Fruit fly (Drosophila melanogaster): ENCODE data around the gene CG4069.

CG4069 gene

dm6 chr3L:12572366-12572765, 35.3 kb upstream of the CG4069 start, which contains the start of gene sowah (continued):
- no peak for TF ChIP-seq CG18476 (GFP tag; optimal IDR thresholded peaks at IDR 0.05)
- TF ChIP-seq CG9437 (GFP tag; optimal IDR thresholded peaks at IDR 0.05): no peak
- peak; percentile 100 for TF ChIP-seq kay (GFP tag; optimal IDR thresholded peaks at IDR 0.05)
- no peak for TF ChIP-seq al (GFP tag; IDR thresholded peaks at IDR 0.05)
- no peak for TF ChIP-seq ATbp (GFP tag; optimal IDR thresholded peaks at IDR 0.05)
- TF ChIP-seq CG2712 (tag; optimal IDR thresholded peaks at IDR 0.05): peak; percentile 62
- TF ChIP-seq vvl (GFP tag; IDR thresholded peaks at IDR 0.05): peak; percentile 65; the same call in 1 of the 2 replicates
- TF ChIP-seq gsb (GFP tag; IDR thresholded peaks at IDR 0.05): no peak
- TF ChIP-seq Asciz (GFP tag; optimal IDR thresholded peaks at IDR 0.05): no peak
- TF ChIP-seq NK7.1 (GFP tag; optimal IDR thresholded peaks at IDR 0.05): peak; percentile 19
- TF ChIP-seq CG18764 (GFP tag; optimal IDR thresholded peaks at IDR 0.05): peak; percentile 30
- no peak; the same call in 2 of the 3 replicates for TF ChIP-seq croc (GFP tag; conservative IDR thresholded peaks at IDR 0.05)
- TF ChIP-seq CG3726 (GFP tag; IDR thresholded peaks at IDR 0.05): no peak
- peak; percentile 59 for TF ChIP-seq Lhr (GFP tag; optimal IDR thresholded peaks at IDR 0.05)
- peak; percentile 73 for TF ChIP-seq CG3995 (GFP tag; optimal IDR thresholded peaks at IDR 0.05)
- TF ChIP-seq bigmax (GFP tag; optimal IDR thresholded peaks at IDR 0.05): no peak
- peak; percentile 2 for TF ChIP-seq CG10209 (GFP tag; optimal IDR thresholded peaks at IDR 0.05)
- TF ChIP-seq Drgx (GFP tag; IDR thresholded peaks at IDR 0.05): no peak
- TF ChIP-seq onecut (GFP tag; IDR thresholded peaks at IDR 0.05): no peak
- TF ChIP-seq bbx (GFP tag; IDR thresholded peaks at IDR 0.05; ENCODE audit: partially characterized antibody): no peak
- TF ChIP-seq CG4360 (GFP tag; IDR thresholded peaks at IDR 0.05): peak; percentile 34; the same call in 1 of the 2 replicates
- no peak for TF ChIP-seq sim (GFP tag; IDR thresholded peaks at IDR 0.05)
- no peak for TF ChIP-seq CrebB (tag; optimal IDR thresholded peaks at IDR 0.05)
- TF ChIP-seq CG16813 (GFP tag; IDR thresholded peaks at IDR 0.05; ENCODE audit: partially characterized antibody): no peak; the same call in 2 of the 3 replicates
- peak; percentile 23 for TF ChIP-seq CG18619 (GFP tag; optimal IDR thresholded peaks at IDR 0.05)
- peak; percentile 7 to 51 for TF ChIP-seq Hr51 (GFP tag; optimal IDR thresholded peaks at IDR 0.05)
- TF ChIP-seq tup (GFP tag; optimal IDR thresholded peaks at IDR 0.05): no peak
- TF ChIP-seq wdn (GFP tag; IDR thresholded peaks at IDR 0.05): no peak
- TF ChIP-seq exex (tag; optimal IDR thresholded peaks at IDR 0.05): no peak
- TF ChIP-seq Doc3 (GFP tag; IDR thresholded peaks at IDR 0.05; ENCODE audit: partially characterized antibody): no peak
- TF ChIP-seq en (GFP tag; optimal IDR thresholded peaks at IDR 0.05): no peak
- TF ChIP-seq CG2199 (GFP tag; IDR thresholded peaks at IDR 0.05): peak; percentile 98
- TF ChIP-seq CG13123 (GFP tag; optimal IDR thresholded peaks at IDR 0.05): peak; percentile 9
- TF ChIP-seq sc (optimal IDR thresholded peaks at IDR 0.05): no peak
- no peak for TF ChIP-seq sc (GFP tag; optimal IDR thresholded peaks at IDR 0.05)
- 0 out of 3 replicates have a peak, but pooled peaks have one; percentile 49 for TF ChIP-seq otp (GFP tag; IDR thresholded peaks at IDR 0.05)
- peak; percentile 74 for TF ChIP-seq CG33213 (GFP tag; optimal IDR thresholded peaks at IDR 0.05)
- TF ChIP-seq Ptx1 (GFP tag; IDR thresholded peaks at IDR 0.05): peak; percentile 55; the same call in 1 of the 2 replicates
- peak; percentile 39 for TF ChIP-seq CG12391 (tag; optimal IDR thresholded peaks at IDR 0.05)
- TF ChIP-seq CG9817 (tag; optimal IDR thresholded peaks at IDR 0.05): peak; percentile 48
- peak; percentile 76 for TF ChIP-seq CG1603 (tag; optimal IDR thresholded peaks at IDR 0.05)
- TF ChIP-seq br (optimal IDR thresholded peaks at IDR 0.05): no peak
- TF ChIP-seq scrt (GFP tag; optimal IDR thresholded peaks at IDR 0.05): peak; percentile 77
- TF ChIP-seq ind (GFP tag; optimal IDR thresholded peaks at IDR 0.05): peak; percentile 30
- TF ChIP-seq CG15601 (tag; optimal IDR thresholded peaks at IDR 0.05): peak; percentile 28
- TF ChIP-seq BtbVII (GFP tag; optimal IDR thresholded peaks at IDR 0.05): no peak
- peak; percentile 64 for TF ChIP-seq Nf-YC (tag; optimal IDR thresholded peaks at IDR 0.05)
- TF ChIP-seq CG43689 (GFP tag; IDR thresholded peaks at IDR 0.05): no peak
- TF ChIP-seq CG2202 (tag; optimal IDR thresholded peaks at IDR 0.05): no peak
- TF ChIP-seq fd96Cb (tag; optimal IDR thresholded peaks at IDR 0.05): peak; percentile 21
- TF ChIP-seq CG8388 (GFP tag; optimal IDR thresholded peaks at IDR 0.05): no peak
